Fruit fly (Drosophila melanogaster): ENCODE results near the gene Cpr72Ea.
A peak's percentile ranks its signal among the peaks of the same experiment; 100 is the strongest.

Gene Cpr72Ea

DNA sequence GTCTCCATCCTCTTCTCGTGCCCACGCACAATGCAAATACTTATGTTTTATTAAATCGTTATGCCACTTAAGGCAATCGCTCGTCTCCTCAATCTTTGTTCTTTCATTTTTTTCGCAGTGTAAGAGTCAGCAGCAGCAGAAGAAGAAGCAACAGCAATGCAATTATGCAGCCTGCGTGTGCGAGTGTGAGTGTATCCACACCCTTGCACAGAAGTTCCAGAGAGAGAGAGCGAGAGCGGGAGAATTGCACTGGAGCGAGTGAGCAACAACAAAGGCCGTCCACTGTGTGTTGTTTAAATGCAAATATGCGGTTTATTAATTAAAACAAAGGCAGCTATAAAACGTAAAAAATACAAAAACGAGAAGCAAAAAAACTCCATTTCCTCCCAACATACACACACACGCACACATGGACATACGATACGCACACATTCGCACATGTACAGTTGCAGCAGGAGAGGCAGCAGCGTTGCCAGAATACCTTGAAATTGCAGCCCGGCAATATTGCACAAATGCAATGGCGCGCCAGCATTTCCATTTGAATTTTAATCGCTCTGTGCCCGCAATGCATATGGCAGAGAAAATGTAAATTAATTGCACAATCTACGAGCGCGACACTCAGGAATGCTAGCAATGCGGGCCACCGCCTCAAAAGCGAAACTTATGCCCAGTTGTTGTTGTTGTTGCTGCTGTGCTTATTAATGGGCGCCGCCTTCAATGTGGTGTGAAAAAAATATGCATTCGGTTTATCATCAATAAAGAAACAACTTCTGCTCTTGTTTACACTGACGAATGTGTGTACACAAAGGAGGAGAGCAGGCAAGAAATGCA, 46.4 kb downstream of the Cpr72Ea start (continued):
- TF ChIP-seq gsb (GFP tag; IDR thresholded peaks at IDR 0.05), result no peak
- TF ChIP-seq dm (GFP tag; optimal IDR thresholded peaks at IDR 0.05), result peak; percentile 37
- no peak for TF ChIP-seq Adf1 (GFP tag; IDR thresholded peaks at IDR 0.05)
- no peak for TF ChIP-seq CG11560 (tag; IDR thresholded peaks at IDR 0.05)
- peak; percentile 18 for TF ChIP-seq Sox100B (GFP tag; optimal IDR thresholded peaks at IDR 0.05)
- TF ChIP-seq zfh2 (GFP tag; optimal IDR thresholded peaks at IDR 0.05), result no peak
- TF ChIP-seq Camta (GFP tag; optimal IDR thresholded peaks at IDR 0.05), result peak; percentile 41
- TF ChIP-seq CG18764 (GFP tag; optimal IDR thresholded peaks at IDR 0.05), result peak; percentile 54
- TF ChIP-seq GATAe (GFP tag; conservative IDR thresholded peaks at IDR 0.05), result no peak
- TF ChIP-seq CG10366 (GFP tag; IDR thresholded peaks at IDR 0.05), result no peak
- 0 out of 3 replicates have a peak, but pooled peaks have one; percentile 13 for TF ChIP-seq Optix (GFP tag; IDR thresholded peaks at IDR 0.05)
- TF ChIP-seq Gsc (GFP tag; IDR thresholded peaks at IDR 0.05), result no peak
- peak; percentile 35 for TF ChIP-seq CG11723 (GFP tag; optimal IDR thresholded peaks at IDR 0.05)
- no peak for TF ChIP-seq CG32532 (GFP tag; IDR thresholded peaks at IDR 0.05)
- TF ChIP-seq CG7556 (GFP tag; optimal IDR thresholded peaks at IDR 0.05), result no peak
- TF ChIP-seq gem (tag; optimal IDR thresholded peaks at IDR 0.05), result peak; percentile 28
- TF ChIP-seq CG7839 (tag; optimal IDR thresholded peaks at IDR 0.05), result no peak
- no peak; the same call in 3 of the 4 replicates for TF ChIP-seq Dll (GFP tag; IDR thresholded peaks at IDR 0.05; ENCODE audit: partially characterized antibody)
- no peak for TF ChIP-seq tx (GFP tag; optimal IDR thresholded peaks at IDR 0.05)
- TF ChIP-seq sd (tag; optimal IDR thresholded peaks at IDR 0.05), result peak; percentile 97
- TF ChIP-seq sisA (GFP tag; IDR thresholded peaks at IDR 0.05), result no peak
- TF ChIP-seq lola (GFP tag; optimal IDR thresholded peaks at IDR 0.05), result peak in 1 of 3 experiments; percentile 64
- no peak for TF ChIP-seq ewg (GFP tag; optimal IDR thresholded peaks at IDR 0.05)
- TF ChIP-seq bab2 (GFP tag; optimal IDR thresholded peaks at IDR 0.05), result peak; percentile 55
- no peak for TF ChIP-seq bbx (GFP tag; IDR thresholded peaks at IDR 0.05; ENCODE audit: partially characterized antibody)
- TF ChIP-seq repo (GFP tag; optimal IDR thresholded peaks at IDR 0.05), result peak; percentile 19
- no peak for TF ChIP-seq D19B (GFP tag; optimal IDR thresholded peaks at IDR 0.05)
- TF ChIP-seq CG1832 (GFP tag; optimal IDR thresholded peaks at IDR 0.05), result no peak
- no peak for TF ChIP-seq gt (GFP tag; IDR thresholded peaks at IDR 0.05)
- TF ChIP-seq CG17361 (GFP tag; IDR thresholded peaks at IDR 0.05), result no peak; the same call in 2 of the 3 replicates
- TF ChIP-seq CG2889 (GFP tag; IDR thresholded peaks at IDR 0.05), result no peak
- no peak for TF ChIP-seq CG2120 (GFP tag; optimal IDR thresholded peaks at IDR 0.05)
- TF ChIP-seq Fer2 (tag; optimal IDR thresholded peaks at IDR 0.05), result no peak
- no peak for TF ChIP-seq odd (GFP tag; optimal IDR thresholded peaks at IDR 0.05)
- TF ChIP-seq Lhr (GFP tag; optimal IDR thresholded peaks at IDR 0.05), result peak; percentile 25
- peak; percentile 89 for TF ChIP-seq CG4360 (GFP tag; IDR thresholded peaks at IDR 0.05)
- TF ChIP-seq Mad (GFP tag; optimal IDR thresholded peaks at IDR 0.05), result no peak
- TF ChIP-seq sqz (GFP tag; optimal IDR thresholded peaks at IDR 0.05), result no peak
- TF ChIP-seq CG7786 (GFP tag; optimal IDR thresholded peaks at IDR 0.05), result no peak
- peak; percentile 89 for TF ChIP-seq CG15479 (GFP tag; optimal IDR thresholded peaks at IDR 0.05)
- TF ChIP-seq CG10959 (GFP tag; IDR thresholded peaks at IDR 0.05), result peak; percentile 70; the same call in 1 of the 2 replicates
- no peak for TF ChIP-seq Hmx (GFP tag; optimal IDR thresholded peaks at IDR 0.05)
- no peak for TF ChIP-seq CG42726 (GFP tag; IDR thresholded peaks at IDR 0.05; ENCODE audit: partially characterized antibody)
- no peak for TF ChIP-seq bowl (GFP tag; IDR thresholded peaks at IDR 0.05)
- no peak for TF ChIP-seq mirr (GFP tag; optimal IDR thresholded peaks at IDR 0.05)
- no peak for TF ChIP-seq wdn (GFP tag; IDR thresholded peaks at IDR 0.05)
- no peak for TF ChIP-seq Scr (GFP tag; IDR thresholded peaks at IDR 0.05; ENCODE audit: partially characterized antibody)
- peak; percentile 72 for TF ChIP-seq CG17568 (GFP tag; optimal IDR thresholded peaks at IDR 0.05)
- no peak for TF ChIP-seq vnd (GFP tag; IDR thresholded peaks at IDR 0.05; ENCODE audit: partially characterized antibody)
